Fruit fly (Drosophila melanogaster) whole organism, embryonic: ENCODE results near the gene CG14427.

Experiments used
- BEAF-32 ChIP-seq: fragments of 200-800 bp; sonication (Bioruptor generic); optimal IDR thresholded peaks from 3 replicates; lab custom pipeline; 2017; ENCODE audit warnings: missing biosample characterization, missing genetic modification characterization, mild to moderate bottlenecking, moderate library complexity, missing genetic modification reagents
- CG10147 ChIP-seq: fragments of 200-800 bp; sonication (Bioruptor generic); optimal IDR thresholded peaks from 2 replicates; lab custom pipeline; 2019; ENCODE audit warnings: missing biosample characterization, mild to moderate bottlenecking, missing genetic modification characterization, moderate library complexity
- CG1529 ChIP-seq: fragments of 200-800 bp; sonication (Bioruptor generic); optimal IDR thresholded peaks from 3 replicates; lab custom pipeline; 2018; ENCODE audit warnings: missing biosample characterization, missing genetic modification characterization
- CG15514 ChIP-seq: fragments of 200-800 bp; sonication (Bioruptor generic); optimal IDR thresholded peaks from 3 replicates; lab custom pipeline; 2017; ENCODE audit warnings: missing biosample characterization, missing genetic modification characterization, mild to moderate bottlenecking, moderate library complexity, missing genetic modification reagents
- CG1603 ChIP-seq: fragments of 200-800 bp; sonication (Bioruptor generic); optimal IDR thresholded peaks from 2 replicates; lab custom pipeline; 2019; ENCODE audit warnings: missing biosample characterization, mild to moderate bottlenecking, missing genetic modification characterization, moderate library complexity
- CG17612 ChIP-seq: fragments of 200-800 bp; sonication (Bioruptor generic); IDR thresholded peaks from 2 replicates; pipeline ENCODE4 v1.3.6; 2022; ENCODE audit warnings: missing biosample characterization, missing genetic modification characterization
- CG1832 ChIP-seq: fragments of 200-800 bp; sonication (Bioruptor generic); optimal IDR thresholded peaks from 2 replicates; lab custom pipeline; 2017; ENCODE audit warnings: missing biosample characterization, mild to moderate bottlenecking, missing genetic modification characterization, inconsistent platforms
- CG2129 ChIP-seq: fragments of 200-800 bp; sonication (Bioruptor generic); IDR thresholded peaks from 2 replicates; pipeline ENCODE4 v1.3.6; 2022; ENCODE audit warnings: missing biosample characterization, missing genetic modification characterization; ENCODE audit not compliant: partially characterized antibody
- CG2678 ChIP-seq: fragments of 200-800 bp; sonication (Bioruptor generic); optimal IDR thresholded peaks from 3 replicates; lab custom pipeline; 2019; ENCODE audit warnings: missing biosample characterization, mild to moderate bottlenecking, missing genetic modification characterization, moderate library complexity
- CG31224 ChIP-seq: fragments of 200-800 bp; sonication (Bioruptor generic); IDR thresholded peaks from 2 replicates; pipeline ENCODE4 v1.3.6; 2022; ENCODE audit warnings: missing biosample characterization, missing genetic modification characterization
- CG31388 ChIP-seq: fragments of 200-800 bp; sonication (Bioruptor generic); optimal IDR thresholded peaks from 2 replicates; lab custom pipeline; 2016; ENCODE audit warnings: missing biosample characterization, missing genetic modification characterization
- CG6791 ChIP-seq: fragments of 200-800 bp; sonication (Bioruptor generic); IDR thresholded peaks from 3 replicates; pipeline ENCODE4 v1.3.6; 2022; ENCODE audit warnings: missing biosample characterization, missing genetic modification characterization; ENCODE audit not compliant: partially characterized antibody
- CG7271 ChIP-seq: fragments of 200-800 bp; sonication (Bioruptor generic); optimal IDR thresholded peaks from 2 replicates; lab custom pipeline; 2018; ENCODE audit warnings: missing biosample characterization, mild to moderate bottlenecking, missing genetic modification characterization, moderate library complexity
- CG9609 ChIP-seq: fragments of 200-800 bp; sonication (Bioruptor generic); optimal IDR thresholded peaks from 3 replicates; lab custom pipeline; 2016; ENCODE audit warnings: missing biosample characterization, missing genetic modification characterization
- CkIIα-i1 ChIP-seq: fragments of 200-800 bp; sonication (Bioruptor generic); IDR thresholded peaks from 2 replicates; pipeline ENCODE4 v1.3.6; 2022; ENCODE audit warnings: missing biosample characterization, missing genetic modification characterization
- Dbx ChIP-seq: fragments of 200-800 bp; sonication (Bioruptor generic); IDR thresholded peaks from 3 replicates; pipeline ENCODE4 v1.3.6; 2022; ENCODE audit warnings: missing biosample characterization, missing genetic modification characterization
- Deaf1 ChIP-seq: fragments of 200-800 bp; optimal IDR thresholded peaks from 3 replicates; lab custom pipeline; 2019; ENCODE audit warnings: missing biosample characterization, mild to moderate bottlenecking, missing genetic modification characterization, moderate library complexity
- Dp ChIP-seq: fragments of 200-800 bp; sonication (Bioruptor generic); optimal IDR thresholded peaks from 2 replicates; lab custom pipeline; 2018; ENCODE audit warnings: missing biosample characterization, mild to moderate bottlenecking, missing genetic modification characterization, moderate library complexity
- Drgx ChIP-seq: fragments of 200-800 bp; sonication (Bioruptor generic); IDR thresholded peaks from 2 replicates; pipeline ENCODE4 v1.3.6; 2022; ENCODE audit warnings: missing biosample characterization, missing genetic modification characterization
- Eip74EF ChIP-seq, 2 experiments: fragments of 200-800 bp in 1 of 2; fragments of >200 bp in 1 of 2; sonication (Bioruptor generic) in 1 of 2; optimal IDR thresholded peaks; 2 replicates each; lab custom pipeline; 2017 to 2019; ENCODE audit warnings: missing biosample characterization in 2 of 2, missing genetic modification characterization in 2 of 2, mild to moderate bottlenecking in 1 of 2, moderate library complexity in 1 of 2
- GATAe ChIP-seq: fragments of 200-800 bp; sonication (Bioruptor generic); conservative IDR thresholded peaks from 2 replicates; pipeline ENCODE4 v1.3.6; 2022; ENCODE audit warnings: missing biosample characterization, missing genetic modification characterization
- HLH54F ChIP-seq: fragments of 200-800 bp; sonication (Bioruptor generic); optimal IDR thresholded peaks from 3 replicates; lab custom pipeline; 2016; ENCODE audit warnings: missing biosample characterization, missing genetic modification characterization
- Hr78 ChIP-seq, 2 experiments: fragments of 200-800 bp in 1 of 2; fragments of >200 bp in 1 of 2; sonication (Bioruptor generic) in 1 of 2; optimal IDR thresholded peaks; 2 replicates each; lab custom pipeline; 2017 to 2019; ENCODE audit warnings: missing biosample characterization in 2 of 2, missing genetic modification characterization in 2 of 2, mild to moderate bottlenecking in 1 of 2, moderate library complexity in 1 of 2
- MBD-R2 ChIP-seq: fragments of 200-800 bp; sonication (Bioruptor generic); IDR thresholded peaks from 2 replicates; pipeline ENCODE4 v1.3.6; 2022; ENCODE audit warnings: missing biosample characterization, missing genetic modification characterization
- Neu2 ChIP-seq: fragments of 200-800 bp; sonication (Bioruptor generic); optimal IDR thresholded peaks from 3 replicates; lab custom pipeline; 2016; ENCODE audit warnings: missing biosample characterization, missing genetic modification characterization, borderline replicate concordance
- Scr ChIP-seq: fragments of 200-800 bp; sonication (Bioruptor generic); IDR thresholded peaks from 2 replicates; pipeline ENCODE4 v1.3.6; 2022; ENCODE audit warnings: missing biosample characterization, missing genetic modification characterization; ENCODE audit not compliant: partially characterized antibody
- TFAM ChIP-seq: fragments of 200-800 bp; sonication (Bioruptor generic); optimal IDR thresholded peaks from 2 replicates; lab custom pipeline; 2017; ENCODE audit warnings: missing biosample characterization, missing genetic modification characterization, inconsistent platforms
- Vsx1 ChIP-seq: fragments of 200-800 bp; sonication (Bioruptor generic); optimal IDR thresholded peaks from 2 replicates; lab custom pipeline; 2017; ENCODE audit warnings: missing biosample characterization, mild to moderate bottlenecking, missing genetic modification characterization, missing genetic modification reagents
- cg ChIP-seq: fragments of 200-800 bp; sonication (Bioruptor generic); optimal IDR thresholded peaks from 3 replicates; lab custom pipeline; 2019; ENCODE audit warnings: missing biosample characterization, mild to moderate bottlenecking, missing genetic modification characterization, moderate library complexity
- chif ChIP-seq, 2 experiments: fragments of 200-800 bp; sonication (Bioruptor generic); optimal IDR thresholded peaks; 3 replicates each; lab custom pipeline; 2016; ENCODE audit warnings: missing biosample characterization in 2 of 2, missing genetic modification characterization in 2 of 2
- chm ChIP-seq: fragments of 200-800 bp; sonication (Bioruptor generic); IDR thresholded peaks from 2 replicates; pipeline ENCODE4 v1.3.6; 2022; ENCODE audit warnings: missing biosample characterization, missing genetic modification characterization
- gce ChIP-seq: fragments of 200-800 bp; sonication (Bioruptor generic); IDR thresholded peaks from 3 replicates; pipeline ENCODE4 v1.3.6; 2022; ENCODE audit warnings: missing biosample characterization, missing genetic modification characterization
- h ChIP-seq: fragments of >200 bp; optimal IDR thresholded peaks from 2 replicates; lab custom pipeline; 2017
- ham ChIP-seq: fragments of 200-800 bp; sonication (Bioruptor generic); IDR thresholded peaks from 2 replicates; pipeline ENCODE4 v1.3.6; 2022; ENCODE audit warnings: missing biosample characterization, missing genetic modification characterization
- kni ChIP-seq: fragments of 200-800 bp; sonication (Bioruptor generic); optimal IDR thresholded peaks from 3 replicates; lab custom pipeline; 2017; ENCODE audit warnings: mild to moderate bottlenecking, missing biosample characterization, missing genetic modification reagents, missing genetic modification characterization
- luna ChIP-seq: fragments of 200-800 bp; sonication (Bioruptor generic); optimal IDR thresholded peaks from 2 replicates; lab custom pipeline; 2016; ENCODE audit warnings: missing biosample characterization, missing genetic modification characterization
- mirr ChIP-seq: fragments of 200-800 bp; sonication (Bioruptor generic); optimal IDR thresholded peaks from 3 replicates; lab custom pipeline; 2018; ENCODE audit warnings: missing biosample characterization, mild to moderate bottlenecking, missing genetic modification characterization
- org-1 ChIP-seq: fragments of 200-800 bp; sonication (Bioruptor generic); optimal IDR thresholded peaks from 2 replicates; lab custom pipeline; 2017; ENCODE audit warnings: missing biosample characterization, missing genetic modification characterization
- pho ChIP-seq: fragments of 200-800 bp; sonication (Bioruptor generic); optimal IDR thresholded peaks from 2 replicates; lab custom pipeline; 2016; ENCODE audit warnings: missing biosample characterization, missing genetic modification characterization
- prd ChIP-seq, 3 experiments: fragments of >200 bp in 2 of 3; fragments of 200-800 bp in 1 of 3; sonication (Bioruptor generic) in 1 of 3; optimal IDR thresholded peaks in 2 of 3; IDR thresholded peaks in 1 of 3; 2 replicates in 2 of 3; 3 replicates in 1 of 3; pipeline versions ENCODE4 v1.3.6 to Lab custom; 2017 to 2022; ENCODE audit warnings: missing biosample characterization in 1 of 3, missing genetic modification characterization in 1 of 3
- psq ChIP-seq: fragments of 200-800 bp; sonication (Bioruptor generic); optimal IDR thresholded peaks from 2 replicates; lab custom pipeline; 2017; ENCODE audit warnings: missing biosample characterization, missing genetic modification characterization
- pzg ChIP-seq: fragments of 200-800 bp; sonication (Bioruptor generic); optimal IDR thresholded peaks from 3 replicates; lab custom pipeline; 2018; ENCODE audit warnings: missing biosample characterization, mild to moderate bottlenecking, missing genetic modification characterization, moderate library complexity
- slbo ChIP-seq: fragments of 200-800 bp; sonication (Bioruptor generic); IDR thresholded peaks from 2 replicates; pipeline ENCODE4 v1.3.6; 2022; ENCODE audit warnings: missing biosample characterization, missing genetic modification characterization
- tll ChIP-seq, 2 experiments: fragments of 200-800 bp in 1 of 2; fragments of >200 bp in 1 of 2; sonication (Bioruptor generic) in 1 of 2; optimal IDR thresholded peaks; 2 replicates each; lab custom pipeline; 2017 to 2019; ENCODE audit warnings: missing biosample characterization in 2 of 2, missing genetic modification characterization in 2 of 2, mild to moderate bottlenecking in 1 of 2, moderate library complexity in 1 of 2
- ttk ChIP-seq: fragments of 200-800 bp; sonication (Bioruptor generic); IDR thresholded peaks from 2 replicates; pipeline ENCODE4 v2.1.2; 2022; ENCODE audit warnings: missing biosample characterization, missing genetic modification characterization
- tup ChIP-seq: fragments of 200-800 bp; sonication (Bioruptor generic); optimal IDR thresholded peaks from 2 replicates; lab custom pipeline; 2016; ENCODE audit warnings: missing biosample characterization, mild to moderate bottlenecking, missing genetic modification characterization, moderate library complexity
- unpg ChIP-seq: fragments of 200-800 bp; sonication (Bioruptor generic); optimal IDR thresholded peaks from 3 replicates; lab custom pipeline; 2018; ENCODE audit warnings: missing biosample characterization, mild to moderate bottlenecking, missing genetic modification characterization, moderate library complexity
- zen2 ChIP-seq: fragments of 200-800 bp; sonication (Bioruptor generic); IDR thresholded peaks from 3 replicates; pipeline ENCODE4 v1.3.6; 2022; ENCODE audit warnings: missing biosample characterization, missing genetic modification characterization; ENCODE audit not compliant: partially characterized antibody

CG14427 gene

dm6 chrX:7001135-7001769, 39.2 kb upstream of the CG14427 start (continued):
- no peak for TF ChIP-seq ttk (GFP tag; lab: Robert Waterston, UW)
- no peak for TF ChIP-seq CG17612 (GFP tag; lab: Robert Waterston, UW)
- peak; percentile 46 for TF ChIP-seq CG2678 (tag; lab: Kevin White, UChicago)
- TF ChIP-seq kni (GFP tag; lab: Kevin White, UChicago), result no peak
- TF ChIP-seq GATAe (GFP tag; lab: Robert Waterston, UW), result no peak
- no peak for TF ChIP-seq TFAM (GFP tag; lab: Kevin White, UChicago)
- TF ChIP-seq mirr (GFP tag; lab: Kevin White, UChicago), result peak; percentile 7
- no peak for TF ChIP-seq Neu2 (GFP tag; lab: Kevin White, UChicago)
- no peak for TF ChIP-seq gce (GFP tag; lab: Robert Waterston, UW)
- TF ChIP-seq CG1832, result no peak
- TF ChIP-seq slbo (GFP tag; lab: Robert Waterston, UW), result peak; percentile 57; the same call in 1 of the 2 replicates
- no peak for TF ChIP-seq cg (GFP tag; lab: Kevin White, UChicago)
- TF ChIP-seq CG1603 (tag; lab: Kevin White, UChicago), result no peak
- TF ChIP-seq Scr (GFP tag; lab: Robert Waterston, UW), result no peak
- TF ChIP-seq MBD-R2 (GFP tag; lab: Robert Waterston, UW), result peak; percentile 26; the same call in 1 of the 2 replicates
- TF ChIP-seq h (lab: Kevin White, UChicago), result no peak
- TF ChIP-seq ham (GFP tag; lab: Robert Waterston, UW), result no peak
- TF ChIP-seq tll (GFP tag; optimal IDR thresholded peaks at IDR 0.05; lab: Kevin White, UChicago), result no peak
- no peak for TF ChIP-seq chif (GFP tag; optimal IDR thresholded peaks at IDR 0.05; lab: Kevin White, UChicago)
- TF ChIP-seq pho (GFP tag; lab: Kevin White, UChicago), result peak; percentile 36
- peak; percentile 94 for TF ChIP-seq Deaf1
- TF ChIP-seq CG7271 (tag; lab: Kevin White, UChicago), result no peak
- TF ChIP-seq CG31388, result no peak
- no peak for TF ChIP-seq CG10147
- TF ChIP-seq zen2 (GFP tag; lab: Robert Waterston, UW), result no peak
- no peak for TF ChIP-seq CG31224 (GFP tag; lab: Robert Waterston, UW)
- TF ChIP-seq BEAF-32 (GFP tag; lab: Kevin White, UChicago), result no peak
- no peak for TF ChIP-seq Hr78 (GFP tag; optimal IDR thresholded peaks at IDR 0.05; lab: Kevin White, UChicago)
- TF ChIP-seq CkIIα-i1 (GFP tag; lab: Robert Waterston, UW), result no peak
- TF ChIP-seq CG9609 (GFP tag; lab: Kevin White, UChicago), result no peak
- peak; percentile 65 for TF ChIP-seq unpg
- no peak for TF ChIP-seq Dp (GFP tag; lab: Kevin White, UChicago)
- TF ChIP-seq CG6791 (GFP tag; lab: Robert Waterston, UW), result no peak
- no peak; the same call in 1 of the 2 replicates for TF ChIP-seq Drgx (GFP tag; lab: Robert Waterston, UW)
- peak; percentile 38 for TF ChIP-seq chm (GFP tag; lab: Robert Waterston, UW)
- peak; percentile 8 for TF ChIP-seq tup
- TF ChIP-seq Eip74EF (GFP tag; optimal IDR thresholded peaks at IDR 0.05; lab: Kevin White, UChicago), result no peak
- TF ChIP-seq org-1 (GFP tag; lab: Kevin White, UChicago), result peak; percentile 39
- no peak for TF ChIP-seq CG2129 (GFP tag; lab: Robert Waterston, UW)
- TF ChIP-seq HLH54F (GFP tag; lab: Kevin White, UChicago), result peak; percentile 2
- TF ChIP-seq CG15514 (GFP tag; lab: Kevin White, UChicago), result no peak
- no peak for TF ChIP-seq psq (GFP tag; lab: Kevin White, UChicago)
- TF ChIP-seq prd (optimal IDR thresholded peaks at IDR 0.05; lab: Kevin White, UChicago), result no peak
- TF ChIP-seq prd (GFP tag; IDR thresholded peaks at IDR 0.05; lab: Robert Waterston, UW), result peak; percentile 56
- TF ChIP-seq CG1529 (GFP tag; lab: Kevin White, UChicago), result peak; percentile 34
- TF ChIP-seq Dbx (GFP tag; lab: Robert Waterston, UW), result no peak
- TF ChIP-seq luna (GFP tag; lab: Kevin White, UChicago), result no peak
- no peak for TF ChIP-seq pzg (GFP tag; lab: Kevin White, UChicago)
- TF ChIP-seq Vsx1 (GFP tag; lab: Kevin White, UChicago), result peak; percentile 56
